Worm (Caenorhabditis elegans) whole organism, midembryonic: Measurements from ENCODE around the gene abu-13.

ENCODE experiments used
- T22C8.4 ChIP-seq: fragments of 200-800 bp; sonication (Bioruptor generic); IDR thresholded peaks from 2 replicates; pipeline ENCODE4 v1.3.6; 2022; ENCODE audit warnings: missing genetic modification characterization, missing compliant biosample characterization
- cog-1 ChIP-seq: sonication (generic microtip); optimal IDR thresholded peaks from 2 replicates; lab custom pipeline; 2016; ENCODE audit warnings: missing genetic modification characterization, missing compliant biosample characterization
- flt-1 ChIP-seq: fragments of 200-800 bp; sonication (Bioruptor generic); IDR thresholded peaks from 2 replicates; pipeline ENCODE4 v1.3.6; 2022; ENCODE audit warnings: missing genetic modification characterization, missing compliant biosample characterization
- klf-2 ChIP-seq: fragments of 200-800 bp; sonication (Bioruptor generic); conservative IDR thresholded peaks from 2 replicates; pipeline ENCODE4 v1.3.6; 2022; ENCODE audit warnings: missing genetic modification reagents, missing genetic modification characterization, missing compliant biosample characterization
- med-1 ChIP-seq: sonication (generic microtip); optimal IDR thresholded peaks from 2 replicates; lab custom pipeline; 2017; ENCODE audit warnings: missing genetic modification characterization, mild to moderate bottlenecking, missing compliant biosample characterization, antibody characterized with exemption, missing genetic modification reagents; ENCODE audit not compliant: insufficient read depth
- ref-1 ChIP-seq: fragments of 200-800 bp; sonication (Bioruptor generic); conservative IDR thresholded peaks from 2 replicates; pipeline ENCODE4 v1.3.6; 2022; ENCODE audit warnings: missing genetic modification reagents, missing genetic modification characterization, missing compliant biosample characterization
- tab-1 ChIP-seq: fragments of 200-800 bp; sonication (Bioruptor generic); IDR thresholded peaks from 2 replicates; pipeline ENCODE4 v1.3.6; 2022; ENCODE audit warnings: missing genetic modification characterization, missing compliant biosample characterization
- ztf-23 ChIP-seq: fragments of 200-800 bp; sonication (Bioruptor generic); IDR thresholded peaks from 2 replicates; pipeline ENCODE4 v1.3.6; 2022; ENCODE audit warnings: missing genetic modification reagents, missing genetic modification characterization, missing compliant biosample characterization
- ztf-29 ChIP-seq: fragments of 200-800 bp; sonication (Bioruptor generic); IDR thresholded peaks from 2 replicates; pipeline ENCODE4 v1.3.6; 2022; ENCODE audit warnings: missing genetic modification reagents, missing genetic modification characterization, missing compliant biosample characterization

Gene abu-13

DNA sequence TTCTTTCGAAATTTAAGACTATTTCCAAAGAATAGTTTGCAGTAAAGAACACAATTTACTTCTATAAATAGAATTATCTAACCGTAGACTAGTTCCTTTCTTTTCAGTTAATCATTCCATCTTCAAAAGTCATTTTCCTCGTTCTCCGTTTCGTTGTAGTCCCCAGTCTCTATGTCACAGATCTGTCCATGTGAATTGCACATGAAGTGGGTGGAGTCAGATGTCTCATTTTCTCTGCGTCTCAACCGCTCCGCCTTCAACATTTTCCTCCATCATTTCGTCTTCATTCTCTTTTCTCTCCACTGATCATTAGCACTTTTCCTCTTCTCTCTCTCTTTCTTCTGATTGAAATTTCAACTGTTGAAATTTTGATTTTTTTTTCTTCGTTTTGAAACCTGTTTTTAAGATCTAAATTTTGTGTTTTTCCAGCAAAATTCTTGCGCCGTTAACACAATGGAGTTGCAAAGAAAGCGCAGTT lies 48.1 kb downstream of the abu-13 start, which contains the start of gene T07E3.4:
TSS of gene T07E3.4 (plus strand) at position 428 of the 478 bp plus-strand sequence.
- TF ChIP-seq flt-1 (GFP tag; lab: Robert Waterston, UW) (no peak), cog-1 (tag; lab: Kevin White, UChicago) (no peak)

DNA sequence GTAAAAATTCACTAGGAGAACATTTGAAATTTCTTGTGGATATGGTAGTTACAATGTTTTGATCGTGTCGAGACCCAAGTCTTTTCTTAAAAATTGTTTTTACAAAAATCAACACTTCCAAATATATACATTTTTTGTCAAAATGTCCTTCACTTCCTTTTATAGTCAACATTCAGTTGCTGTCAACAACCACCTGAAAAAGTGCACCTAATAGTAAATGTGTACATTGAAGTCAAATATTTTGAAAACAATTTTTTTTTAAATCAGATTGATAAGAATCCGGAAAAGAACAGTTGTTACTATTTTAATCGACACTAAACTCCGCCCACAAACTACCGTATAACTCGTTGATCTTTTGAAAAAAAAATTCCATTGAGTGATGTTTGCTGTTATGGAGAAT lies 50.0 kb downstream of the abu-13 start:
- TF ChIP-seq cog-1 (tag; lab: Kevin White, UChicago) (no peak), tab-1 (GFP tag; lab: Robert Waterston, UW) (no peak), T22C8.4 (GFP tag; lab: Robert Waterston, UW) (no peak), med-1 (GFP tag; lab: Kevin White, UChicago) (no peak), ztf-23 (GFP tag; lab: Robert Waterston, UW) (no peak), flt-1 (GFP tag; lab: Robert Waterston, UW) (no peak), klf-2 (GFP tag; lab: Robert Waterston, UW) (no peak), ref-1 (GFP tag; lab: Robert Waterston, UW) (no peak), ztf-29 (GFP tag; lab: Robert Waterston, UW) (no peak)

DNA sequence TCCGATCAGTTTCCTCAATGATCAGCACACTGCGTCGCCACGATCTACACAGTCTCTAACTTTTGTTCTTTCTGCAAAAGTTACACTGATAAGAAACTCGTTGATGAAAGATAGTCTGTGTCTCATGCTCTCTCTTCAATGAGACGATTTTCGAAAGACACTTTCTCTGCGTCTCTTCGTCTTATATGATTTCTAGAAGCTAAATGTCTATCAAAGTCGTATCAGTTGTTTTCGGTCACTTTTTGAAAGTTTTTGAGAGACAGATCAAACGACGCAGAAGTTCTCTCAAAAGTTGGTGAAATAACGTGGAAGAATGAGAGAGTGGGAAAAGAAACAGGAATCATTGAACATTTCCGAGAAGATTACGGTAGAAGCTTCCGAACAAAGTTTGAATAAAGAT lies 50.5 kb downstream of the abu-13 start:
- no peak for TF ChIP-seq tab-1 (GFP tag; lab: Robert Waterston, UW)
- no peak for TF ChIP-seq cog-1 (tag; lab: Kevin White, UChicago)
- TF ChIP-seq ref-1 (GFP tag; lab: Robert Waterston, UW), result no peak
- TF ChIP-seq T22C8.4 (GFP tag; lab: Robert Waterston, UW), result no peak
